Worm (Caenorhabditis elegans): ENCODE measurements around the gene Y34B4A.2.

DNA sequence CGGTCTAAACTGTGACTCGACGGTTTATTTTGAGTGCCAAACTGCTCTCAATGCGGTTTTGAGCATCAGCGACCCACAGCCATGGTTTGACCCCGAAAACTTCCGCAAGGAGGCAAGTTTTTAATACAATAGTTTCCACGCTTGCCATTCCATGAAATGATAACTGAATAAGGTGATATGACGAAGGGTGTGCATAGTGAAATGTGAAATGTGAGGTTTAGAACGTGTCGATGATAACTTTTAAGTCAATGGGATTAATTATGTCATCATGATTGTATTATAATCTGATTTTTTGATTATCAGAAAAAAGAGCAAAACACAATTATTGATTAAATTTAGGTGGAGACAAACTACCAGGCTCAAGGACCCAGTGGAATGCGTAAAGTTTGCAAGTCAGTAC lies 24.0 kb upstream of the Y34B4A.2 start:
- no peak for TF ChIP-seq him-1 (tag; optimal IDR thresholded peaks at IDR 0.05)
- TF ChIP-seq W03F9.2 (tag; optimal IDR thresholded peaks at IDR 0.05) = no peak
- TF ChIP-seq dao-5 (tag; optimal IDR thresholded peaks at IDR 0.05) = no peak
